Fruit fly (Drosophila melanogaster) whole organism, prepupa: ENCODE data around the gene Imp.

Source experiments
- CG10631 ChIP-seq: fragments of 200-800 bp; sonication (Bioruptor generic); optimal IDR thresholded peaks from 2 replicates; lab custom pipeline; 2016; ENCODE audit warnings: missing biosample characterization, missing genetic modification characterization
- CG11762 ChIP-seq: fragments of 200-800 bp; sonication (Bioruptor generic); optimal IDR thresholded peaks from 3 replicates; lab custom pipeline; 2016; ENCODE audit warnings: missing biosample characterization, missing genetic modification characterization; ENCODE audit not compliant: insufficient read depth
- CG15336 ChIP-seq: fragments of 200-800 bp; sonication (Bioruptor generic); IDR thresholded peaks from 2 replicates; pipeline ENCODE4 v1.3.6; 2022; ENCODE audit warnings: missing biosample characterization, missing genetic modification characterization
- CG1621 ChIP-seq: fragments of 200-800 bp; sonication (Bioruptor generic); optimal IDR thresholded peaks from 3 replicates; lab custom pipeline; 2018; ENCODE audit warnings: missing biosample characterization, mild to moderate bottlenecking, missing genetic modification characterization
- CG16779 ChIP-seq: fragments of 200-800 bp; sonication (Bioruptor generic); optimal IDR thresholded peaks from 3 replicates; lab custom pipeline; 2017; ENCODE audit warnings: missing biosample characterization, mild to moderate bottlenecking, missing genetic modification characterization
- CG3032 ChIP-seq: fragments of 200-800 bp; optimal IDR thresholded peaks from 2 replicates; lab custom pipeline; 2019; ENCODE audit warnings: missing biosample characterization, mild to moderate bottlenecking, missing genetic modification characterization, moderate library complexity
- CG3919 ChIP-seq: fragments of 200-800 bp; sonication (Bioruptor generic); optimal IDR thresholded peaks from 3 replicates; lab custom pipeline; 2016; ENCODE audit warnings: missing biosample characterization, missing genetic modification characterization
- CG6163 ChIP-seq: fragments of 200-800 bp; sonication (Bioruptor generic); IDR thresholded peaks from 3 replicates; pipeline ENCODE4 v1.3.6; 2022; ENCODE audit warnings: missing biosample characterization, missing genetic modification characterization
- CG6276 ChIP-seq: fragments of 200-800 bp; sonication (Bioruptor generic); optimal IDR thresholded peaks from 2 replicates; lab custom pipeline; 2017; ENCODE audit warnings: missing biosample characterization, mild to moderate bottlenecking, missing genetic modification characterization
- CG6792 ChIP-seq: fragments of 200-800 bp; sonication (Bioruptor generic); optimal IDR thresholded peaks from 3 replicates; lab custom pipeline; 2016; ENCODE audit warnings: missing biosample characterization, missing genetic modification characterization
- CG6808 ChIP-seq: fragments of 200-800 bp; sonication (Bioruptor generic); optimal IDR thresholded peaks from 3 replicates; lab custom pipeline; 2017; ENCODE audit warnings: missing biosample characterization, missing genetic modification characterization, mild to moderate bottlenecking, moderate library complexity, missing genetic modification reagents
- CG6854 ChIP-seq: fragments of 200-800 bp; sonication (Bioruptor generic); optimal IDR thresholded peaks from 2 replicates; lab custom pipeline; 2017; ENCODE audit warnings: missing biosample characterization, mild to moderate bottlenecking, missing genetic modification characterization
- CG8119 ChIP-seq: fragments of 200-800 bp; sonication (Bioruptor generic); IDR thresholded peaks from 3 replicates; pipeline ENCODE4 v1.3.6; 2022; ENCODE audit warnings: missing biosample characterization, missing genetic modification characterization
- CG9139 ChIP-seq: fragments of 200-800 bp; sonication (Bioruptor generic); optimal IDR thresholded peaks from 3 replicates; lab custom pipeline; 2017; ENCODE audit warnings: missing biosample characterization, mild to moderate bottlenecking, missing genetic modification characterization
- Eip75B ChIP-seq: fragments of 200-800 bp; sonication (Bioruptor generic); optimal IDR thresholded peaks from 3 replicates; lab custom pipeline; 2016; ENCODE audit warnings: missing biosample characterization, missing genetic modification characterization
- Eip78C ChIP-seq: fragments of 200-800 bp; sonication (Bioruptor generic); peaks from one replicate; lab custom pipeline; 2016; ENCODE audit warnings: missing biosample characterization, missing genetic modification characterization
- Ets96B ChIP-seq: fragments of 200-800 bp; optimal IDR thresholded peaks from 2 replicates; lab custom pipeline; 2019; ENCODE audit warnings: missing biosample characterization, mild to moderate bottlenecking, missing genetic modification characterization, moderate library complexity
- Gug ChIP-seq: fragments of 200-800 bp; sonication (Bioruptor generic); IDR thresholded peaks from 2 replicates; pipeline ENCODE4 v1.3.6; 2022; ENCODE audit warnings: missing biosample characterization, missing genetic modification characterization
- Hr38 ChIP-seq: sonication (Bioruptor generic); optimal IDR thresholded peaks from 2 replicates; lab custom pipeline; 2016; ENCODE audit warnings: missing biosample characterization, missing genetic modification characterization
- Hr39 ChIP-seq: fragments of 200-800 bp; sonication (Bioruptor generic); optimal IDR thresholded peaks from 2 replicates; lab custom pipeline; 2016; ENCODE audit warnings: missing biosample characterization, missing genetic modification characterization
- OdsH ChIP-seq: fragments of 200-800 bp; sonication (Bioruptor generic); optimal IDR thresholded peaks from 3 replicates; lab custom pipeline; 2016; ENCODE audit warnings: missing biosample characterization, missing genetic modification characterization
- Smox ChIP-seq: fragments of 200-800 bp; sonication (Bioruptor generic); optimal IDR thresholded peaks from 3 replicates; lab custom pipeline; 2016; ENCODE audit warnings: missing biosample characterization, missing genetic modification characterization
- Sox102F ChIP-seq: fragments of 200-800 bp; sonication (Bioruptor generic); optimal IDR thresholded peaks from 2 replicates; lab custom pipeline; 2016; ENCODE audit warnings: missing biosample characterization, mild to moderate bottlenecking, missing genetic modification characterization
- Sox14 ChIP-seq: fragments of 200-800 bp; sonication (Bioruptor generic); optimal IDR thresholded peaks from 3 replicates; lab custom pipeline; 2016; ENCODE audit warnings: missing biosample characterization, missing genetic modification characterization
- Sox15 ChIP-seq: fragments of 200-800 bp; sonication (Bioruptor generic); optimal IDR thresholded peaks from 3 replicates; lab custom pipeline; 2016; ENCODE audit warnings: missing biosample characterization, missing genetic modification characterization
- achi ChIP-seq: fragments of 200-800 bp; sonication (Bioruptor generic); optimal IDR thresholded peaks from 3 replicates; lab custom pipeline; 2016; ENCODE audit warnings: missing biosample characterization, missing genetic modification characterization
- cyc ChIP-seq: fragments of 200-800 bp; sonication (Bioruptor generic); optimal IDR thresholded peaks from 3 replicates; lab custom pipeline; 2016; ENCODE audit warnings: missing biosample characterization, missing genetic modification characterization
- dac ChIP-seq: fragments of 200-800 bp; sonication (Bioruptor generic); optimal IDR thresholded peaks from 2 replicates; lab custom pipeline; 2017; ENCODE audit warnings: missing biosample characterization, mild to moderate bottlenecking, missing genetic modification characterization
- dsx ChIP-seq: fragments of 200-800 bp; optimal IDR thresholded peaks from 3 replicates; lab custom pipeline; 2019; ENCODE audit warnings: missing biosample characterization, mild to moderate bottlenecking, missing genetic modification characterization, moderate library complexity; ENCODE audit not compliant: poor library complexity, severe bottlenecking
- eg ChIP-seq: fragments of 200-800 bp; sonication (Bioruptor generic); IDR thresholded peaks from 3 replicates; pipeline ENCODE4 v1.3.6; 2022; ENCODE audit warnings: missing biosample characterization, missing genetic modification characterization
- esn ChIP-seq: fragments of 200-800 bp; sonication (Bioruptor generic); optimal IDR thresholded peaks from 2 replicates; lab custom pipeline; 2016; ENCODE audit warnings: missing biosample characterization, mild to moderate bottlenecking, missing genetic modification characterization, moderate library complexity
- fd59A ChIP-seq: fragments of 200-800 bp; sonication (Bioruptor generic); optimal IDR thresholded peaks from 2 replicates; lab custom pipeline; 2017; ENCODE audit warnings: missing biosample characterization, mild to moderate bottlenecking, missing genetic modification characterization, missing genetic modification reagents
- fkh ChIP-seq: fragments of 200-800 bp; sonication (Bioruptor generic); optimal IDR thresholded peaks from 3 replicates; lab custom pipeline; 2017; ENCODE audit warnings: missing biosample characterization, mild to moderate bottlenecking, missing genetic modification characterization, moderate library complexity
- net ChIP-seq: fragments of 200-800 bp; sonication (Bioruptor generic); optimal IDR thresholded peaks from 3 replicates; lab custom pipeline; 2016; ENCODE audit warnings: missing biosample characterization, missing genetic modification characterization
- spab ChIP-seq: fragments of 200-800 bp; sonication (Bioruptor generic); optimal IDR thresholded peaks from 2 replicates; lab custom pipeline; 2017; ENCODE audit warnings: missing biosample characterization, mild to moderate bottlenecking, missing genetic modification characterization, missing genetic modification reagents
- ss ChIP-seq, 2 experiments: fragments of 200-800 bp; sonication (Bioruptor generic); optimal IDR thresholded peaks; 2 replicates in 1 of 2; 3 replicates in 1 of 2; lab custom pipeline; 2017 to 2018; ENCODE audit warnings: mild to moderate bottlenecking in 2 of 2, missing biosample characterization in 2 of 2, missing genetic modification characterization in 2 of 2, moderate library complexity in 1 of 2
- svp ChIP-seq: fragments of 200-800 bp; sonication (Bioruptor generic); peaks from one replicate; lab custom pipeline; 2016; ENCODE audit warnings: missing biosample characterization, missing genetic modification characterization
- topi ChIP-seq: fragments of 200-800 bp; sonication (Bioruptor generic); optimal IDR thresholded peaks from 3 replicates; lab custom pipeline; 2016; ENCODE audit warnings: missing biosample characterization, missing genetic modification characterization
- vri ChIP-seq: fragments of 200-800 bp; sonication (Bioruptor generic); optimal IDR thresholded peaks from 3 replicates; lab custom pipeline; 2016; ENCODE audit warnings: missing biosample characterization, mild to moderate bottlenecking, missing genetic modification characterization

The Imp gene

dm6 chrX:10740953-10741500 lies 83.0 kb downstream of the Imp start (continued):
- peak; percentile 1 for TF ChIP-seq CG16779
- no peak for TF ChIP-seq vri
- no peak for TF ChIP-seq dsx (GFP tag; lab: Kevin White, UChicago)
- TF ChIP-seq CG3032 = peak; percentile 39
- TF ChIP-seq fd59A = no peak
- no peak for TF ChIP-seq fkh (GFP tag; lab: Kevin White, UChicago)
- TF ChIP-seq CG10631 (GFP tag; lab: Kevin White, UChicago) = peak; percentile 25
- no peak for TF ChIP-seq net (GFP tag; lab: Kevin White, UChicago)
- peak; percentile 2 for TF ChIP-seq Ets96B (tag; lab: Kevin White, UChicago)
- TF ChIP-seq Eip75B = peak; percentile 60
- no peak for TF ChIP-seq Hr39
- TF ChIP-seq Sox15 (GFP tag; lab: Kevin White, UChicago) = no peak
- no peak for TF ChIP-seq achi (GFP tag; lab: Kevin White, UChicago)
- TF ChIP-seq CG3919 = no peak
- TF ChIP-seq Sox102F (GFP tag; lab: Kevin White, UChicago) = no peak
- TF ChIP-seq topi (GFP tag; lab: Kevin White, UChicago) = peak; percentile 14
- TF ChIP-seq esn = no peak
- no peak for TF ChIP-seq CG6792 (GFP tag; lab: Kevin White, UChicago)
- no peak for TF ChIP-seq dac
- no peak for TF ChIP-seq cyc
- no peak for TF ChIP-seq Hr38 (GFP tag; lab: Kevin White, UChicago)

- no peak for TF ChIP-seq Ets96B (tag; lab: Kevin White, UChicago)
- peak; percentile 59 for TF ChIP-seq fkh (GFP tag; lab: Kevin White, UChicago)
- TF ChIP-seq vri = peak; percentile 50
Observed at dm6 chrX:10739614-10740436, 84.3 kb downstream of the Imp start.

dm6 chrX:10738835-10739371 lies 85.2 kb downstream of the Imp start:
- TF ChIP-seq OdsH (GFP tag; lab: Kevin White, UChicago) (no peak), CG6808 (GFP tag; lab: Kevin White, UChicago) (peak; percentile 32), CG1621 (tag; lab: Kevin White, UChicago) (no peak), CG6276 (peak; percentile 40), Gug (GFP tag; lab: Robert Waterston, UW) (0 out of 2 replicates have a peak, but pooled peaks have one; percentile 20), spab (GFP tag; lab: Kevin White, UChicago) (no peak), Smox (no peak), CG6163 (GFP tag; lab: Robert Waterston, UW) (peak; percentile 44; the same call in 2 of the 3 replicates), CG6854 (GFP tag; lab: Kevin White, UChicago) (peak; percentile 4), fkh (GFP tag; lab: Kevin White, UChicago) (peak; percentile 82), CG16779 (peak; percentile 10), CG9139 (peak; percentile 44), CG15336 (GFP tag; lab: Robert Waterston, UW) (peak; percentile 32; the same call in 1 of the 2 replicates), dsx (GFP tag; lab: Kevin White, UChicago) (peak; percentile 52), CG8119 (GFP tag; lab: Robert Waterston, UW) (peak; percentile 49; the same call in 2 of the 3 replicates), net (GFP tag; lab: Kevin White, UChicago) (peak; percentile 20), svp (GFP tag; lab: Kevin White, UChicago) (peak; percentile 67), eg (GFP tag; lab: Robert Waterston, UW) (peak; percentile 62; the same call in 1 of the 3 replicates), vri (peak; percentile 92), CG11762 (GFP tag; lab: Kevin White, UChicago) (no peak), Eip78C (GFP tag; lab: Kevin White, UChicago) (peak; percentile 87), Sox14 (peak; percentile 71), ss (GFP tag; optimal IDR thresholded peaks at IDR 0.05; lab: Kevin White, UChicago) (peak; percentile 52 to 68)
